Worm (Caenorhabditis elegans) whole organism, young adult: ENCODE results near the gene T28A11.2.

Experiments
- B0019.2 ChIP-seq: fragments of 200-800 bp; sonication (Bioruptor generic); conservative IDR thresholded peaks from 2 replicates; pipeline ENCODE4 v1.3.6; 2022; ENCODE audit warnings: missing genetic modification reagents, missing genetic modification characterization, missing compliant biosample characterization
- C06A6.2 ChIP-seq: fragments of 200-800 bp; sonication (Bioruptor generic); conservative IDR thresholded peaks from 2 replicates; pipeline ENCODE4 v1.3.6; 2022; ENCODE audit warnings: missing genetic modification characterization, missing compliant biosample characterization
- F52B5.7 ChIP-seq: sonication (generic microtip); optimal IDR thresholded peaks from 2 replicates; lab custom pipeline; 2016; ENCODE audit warnings: mild to moderate bottlenecking, missing genetic modification characterization, missing compliant biosample characterization
- K11D2.4 ChIP-seq: fragments of 200-800 bp; sonication (Bioruptor generic); IDR thresholded peaks from 2 replicates; pipeline ENCODE4 v1.3.6; 2022; ENCODE audit warnings: missing genetic modification reagents, missing genetic modification characterization, missing compliant biosample characterization
- K12H6.12 ChIP-seq: fragments of 200-800 bp; sonication (Bioruptor generic); optimal IDR thresholded peaks from 2 replicates; lab custom pipeline; 2018; ENCODE audit warnings: mild to moderate bottlenecking, missing genetic modification characterization, missing compliant biosample characterization
- T07F8.4 ChIP-seq: sonication (generic microtip); optimal IDR thresholded peaks from 2 replicates; lab custom pipeline; 2016; ENCODE audit warnings: mild to moderate bottlenecking, missing genetic modification characterization, moderate library complexity, missing compliant biosample characterization
- Y53G8AR.9 ChIP-seq: fragments of 200-800 bp; sonication (Bioruptor generic); conservative IDR thresholded peaks from 2 replicates; pipeline ENCODE4 v1.3.6; 2022; ENCODE audit warnings: missing genetic modification reagents, missing genetic modification characterization, missing compliant biosample characterization
- Y56A3A.18 ChIP-seq: fragments of 200-800 bp; sonication (Bioruptor generic); IDR thresholded peaks from 2 replicates; pipeline ENCODE4 v1.3.6; 2022; ENCODE audit warnings: missing genetic modification reagents, missing genetic modification characterization, missing compliant biosample characterization
- Y67H2A.10 ChIP-seq: fragments of 200-800 bp; sonication (Bioruptor generic); conservative IDR thresholded peaks from 2 replicates; pipeline ENCODE4 v1.3.6; 2022; ENCODE audit warnings: missing genetic modification reagents, missing genetic modification characterization, missing compliant biosample characterization
- aptf-3 ChIP-seq: fragments of 200-800 bp; sonication (Bioruptor generic); IDR thresholded peaks from 2 replicates; pipeline ENCODE4 v1.3.6; 2022; ENCODE audit warnings: missing genetic modification characterization, missing compliant biosample characterization
- attf-6 ChIP-seq: fragments of 200-800 bp; sonication (Bioruptor generic); IDR thresholded peaks from 2 replicates; pipeline ENCODE4 v1.3.6; 2022; ENCODE audit warnings: missing genetic modification reagents, missing genetic modification characterization, missing compliant biosample characterization
- bed-1 ChIP-seq: fragments of 200-800 bp; sonication (Bioruptor generic); IDR thresholded peaks from 2 replicates; pipeline ENCODE4 v1.3.6; 2022; ENCODE audit warnings: missing genetic modification reagents, missing genetic modification characterization, missing compliant biosample characterization
- ceh-79 ChIP-seq: sonication (generic microtip); optimal IDR thresholded peaks from 2 replicates; lab custom pipeline; 2017; ENCODE audit warnings: mild to moderate bottlenecking, missing genetic modification characterization, missing compliant biosample characterization
- die-1 ChIP-seq: sonication (generic microtip); optimal IDR thresholded peaks from 2 replicates; lab custom pipeline; 2016; ENCODE audit warnings: missing genotype, mild to moderate bottlenecking, missing genetic modification characterization, missing compliant biosample characterization
- egl-44 ChIP-seq: fragments of 200-800 bp; sonication (Bioruptor generic); IDR thresholded peaks from 2 replicates; pipeline ENCODE4 v1.3.6; 2022; ENCODE audit warnings: missing genetic modification reagents, missing genetic modification characterization, missing compliant biosample characterization
- ets-4 ChIP-seq: fragments of 200-800 bp; sonication (Bioruptor generic); optimal IDR thresholded peaks from 2 replicates; lab custom pipeline; 2018; ENCODE audit warnings: mild to moderate bottlenecking, missing genetic modification characterization, missing compliant biosample characterization
- him-1 ChIP-seq: sonication (generic microtip); optimal IDR thresholded peaks from 2 replicates; lab custom pipeline; 2016; ENCODE audit warnings: missing genotype, missing genetic modification reagents, missing genetic modification characterization, missing compliant biosample characterization
- hmg-1.2 ChIP-seq: fragments of 200-800 bp; sonication (Bioruptor generic); IDR thresholded peaks from 2 replicates; pipeline ENCODE4 v1.3.6; 2022; ENCODE audit warnings: missing genetic modification reagents, missing genetic modification characterization, missing compliant biosample characterization
- hsf-1 ChIP-seq: fragments of 200-800 bp; sonication (Bioruptor generic); IDR thresholded peaks from 2 replicates; pipeline ENCODE4 v1.3.6; 2022; ENCODE audit warnings: missing genetic modification reagents, missing genetic modification characterization, missing compliant biosample characterization
- let-526 ChIP-seq: fragments of 200-800 bp; sonication (Bioruptor generic); IDR thresholded peaks from 2 replicates; pipeline ENCODE4 v1.3.6; 2022; ENCODE audit warnings: missing genetic modification reagents, missing genetic modification characterization, missing compliant biosample characterization
- lin-54 ChIP-seq: fragments of 200-800 bp; sonication (Bioruptor generic); optimal IDR thresholded peaks from 2 replicates; lab custom pipeline; 2018; ENCODE audit warnings: mild to moderate bottlenecking, missing genetic modification characterization, missing compliant biosample characterization
- lir-1 ChIP-seq: fragments of 200-800 bp; sonication (Bioruptor generic); conservative IDR thresholded peaks from 2 replicates; pipeline ENCODE4 v1.3.6; 2022; ENCODE audit warnings: missing genetic modification reagents, missing genetic modification characterization, missing compliant biosample characterization
- lsy-27 ChIP-seq: sonication (generic microtip); optimal IDR thresholded peaks from 2 replicates; lab custom pipeline; 2017; ENCODE audit warnings: missing genetic modification characterization, mild to moderate bottlenecking, missing compliant biosample characterization, antibody characterized with exemption, missing genotype, borderline replicate concordance; ENCODE audit not compliant: insufficient read depth
- madf-3 ChIP-seq: fragments of 200-800 bp; sonication (Bioruptor generic); IDR thresholded peaks from 2 replicates; pipeline ENCODE4 v1.3.6; 2022; ENCODE audit warnings: missing genetic modification reagents, missing genetic modification characterization, missing compliant biosample characterization
- nfya-2 ChIP-seq: fragments of 200-800 bp; sonication (Bioruptor generic); IDR thresholded peaks from 2 replicates; pipeline ENCODE4 v1.3.6; 2022; ENCODE audit warnings: missing genetic modification reagents, missing genetic modification characterization, missing compliant biosample characterization
- nfyb-1 ChIP-seq: fragments of 200-800 bp; sonication (Bioruptor generic); IDR thresholded peaks from 2 replicates; pipeline ENCODE4 v1.3.6; 2022; ENCODE audit warnings: missing genetic modification reagents, missing genetic modification characterization, missing compliant biosample characterization
- nhr-179 ChIP-seq: sonication (generic microtip); optimal IDR thresholded peaks from 2 replicates; lab custom pipeline; 2016; ENCODE audit warnings: mild to moderate bottlenecking, missing genetic modification characterization, missing compliant biosample characterization
- pha-4 ChIP-seq: fragments of 150-350 bp; sonication (generic microtip); optimal IDR thresholded peaks from 2 replicates; lab custom pipeline; 2014; ENCODE audit warnings: missing biosample characterization, missing genetic modification reagents, missing genetic modification characterization
- rec-8 ChIP-seq, 2 experiments: sonication (generic microtip); optimal IDR thresholded peaks; 2 replicates each; lab custom pipeline; 2016; ENCODE audit warnings: mild to moderate bottlenecking in 2 of 2, missing genetic modification characterization in 2 of 2, missing genetic modification reagents in 2 of 2, missing genotype in 2 of 2, missing biosample characterization in 1 of 2, missing compliant biosample characterization in 1 of 2, moderate library complexity in 1 of 2
- repo-1 ChIP-seq: sonication (generic microtip); optimal IDR thresholded peaks from 2 replicates; lab custom pipeline; 2017; ENCODE audit warnings: mild to moderate bottlenecking, missing genetic modification characterization, missing compliant biosample characterization
- sptf-2 ChIP-seq: fragments of 200-800 bp; sonication (Bioruptor generic); optimal IDR thresholded peaks from 2 replicates; lab custom pipeline; 2018; ENCODE audit warnings: mild to moderate bottlenecking, missing genetic modification characterization, missing compliant biosample characterization
- tbp1 ChIP-seq: fragments of 200-800 bp; sonication (Bioruptor generic); optimal IDR thresholded peaks from 2 replicates; lab custom pipeline; 2018; ENCODE audit warnings: mild to moderate bottlenecking, missing genetic modification characterization, missing compliant biosample characterization
- zim-3 ChIP-seq: sonication (generic microtip); optimal IDR thresholded peaks from 2 replicates; lab custom pipeline; 2017; ENCODE audit warnings: mild to moderate bottlenecking, missing genetic modification characterization, moderate library complexity, missing compliant biosample characterization
- ztf-22 ChIP-seq: fragments of 200-800 bp; sonication (Bioruptor generic); optimal IDR thresholded peaks from 2 replicates; lab custom pipeline; 2018; ENCODE audit warnings: mild to moderate bottlenecking, missing genetic modification characterization, moderate library complexity, missing compliant biosample characterization

T28A11.2 gene

DNA sequence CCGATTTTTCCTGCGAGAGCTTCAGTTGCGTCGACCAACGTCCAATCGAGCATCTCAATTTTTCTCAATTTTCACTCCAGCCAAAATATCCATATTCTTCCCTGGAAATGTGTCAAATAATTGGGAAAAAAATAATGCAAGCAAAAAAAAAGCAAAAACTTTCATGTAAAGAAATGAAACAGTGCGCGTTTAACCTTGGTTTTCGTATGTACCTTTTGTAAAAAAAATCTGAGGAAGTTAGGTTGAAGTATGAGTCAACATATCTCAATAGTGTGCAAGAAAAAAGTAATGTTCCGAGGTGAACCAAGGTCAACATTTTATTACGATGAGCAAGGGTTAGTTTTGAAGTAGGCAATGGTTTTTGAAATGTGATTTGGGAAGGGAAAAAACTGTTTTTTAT lies 30.0 kb upstream of the T28A11.2 start, which contains the start of gene T28A11.13:
TSS of gene T28A11.13 (minus strand) at position 101 of the 400 bp plus-strand sequence.
- TF ChIP-seq Y56A3A.18 (no peak), K11D2.4 (no peak), nfya-2 (no peak), aptf-3 (GFP tag; lab: Robert Waterston, UW) (no peak), hsf-1 (no peak), pha-4 (tag; lab: Kevin White, UChicago) (no peak), ets-4 (GFP tag; lab: Kevin White, UChicago) (no peak), bed-1 (GFP tag; lab: Robert Waterston, UW) (no peak)

ce11 chrV:3256051-3256450 lies 24.1 kb upstream of the T28A11.2 start, which contains the start of gene srt-63:
srt-63 (minus strand) TSS chrV:3256151.
- TF ChIP-seq repo-1, result no peak
- no peak for TF ChIP-seq madf-3 (GFP tag; lab: Robert Waterston, UW)
- no peak for TF ChIP-seq K12H6.12
- no peak for TF ChIP-seq nhr-179 (tag; lab: Kevin White, UChicago)

DNA sequence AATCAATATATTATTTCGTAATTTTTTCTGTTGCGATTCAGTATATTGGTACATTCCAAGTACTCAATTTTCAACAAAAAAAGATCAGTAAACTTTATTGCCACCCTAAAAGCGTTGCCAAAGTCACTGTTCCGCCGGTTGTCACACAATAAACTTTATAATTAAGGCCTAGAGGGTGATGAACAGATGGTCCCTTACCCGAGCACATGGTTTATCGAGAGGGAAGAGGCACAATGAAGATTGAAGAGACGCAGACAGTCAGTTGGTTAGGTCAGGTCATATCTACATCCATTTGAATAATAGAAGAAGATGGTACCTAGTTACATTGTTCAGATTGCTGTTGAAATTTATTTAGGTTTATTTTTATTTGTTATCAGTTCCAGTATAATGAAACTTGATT lies 23.4 kb upstream of the T28A11.2 start:
- no peak for TF ChIP-seq K11D2.4
- peak; percentile 50; the same call in 1 of the 2 replicates for TF ChIP-seq hmg-1.2 (GFP tag; lab: Robert Waterston, UW)
- TF ChIP-seq lsy-27 (tag; lab: Kevin White, UChicago), result no peak
- TF ChIP-seq him-1, result no peak
- TF ChIP-seq ceh-79 (tag; lab: Kevin White, UChicago), result no peak
- TF ChIP-seq sptf-2 (GFP tag; lab: Kevin White, UChicago), result no peak

DNA sequence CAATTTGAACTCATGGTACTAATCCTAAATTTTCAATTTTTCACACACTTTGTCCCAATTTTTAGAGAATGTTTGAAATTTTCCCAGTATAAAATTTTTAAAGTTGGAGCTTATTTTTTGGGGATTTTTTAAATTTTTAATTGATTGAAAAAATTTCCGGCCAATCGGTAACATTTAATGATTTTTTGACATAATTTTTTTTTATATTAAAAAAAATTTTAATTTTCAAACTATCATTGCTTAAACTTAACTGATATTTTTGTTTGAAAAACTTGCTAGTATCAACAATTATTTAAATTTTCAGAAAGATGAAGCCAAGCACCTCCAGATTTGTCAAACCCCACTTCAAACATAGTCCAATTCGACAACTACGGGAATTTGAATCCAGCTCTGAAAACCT lies 22.9 kb upstream of the T28A11.2 start, which contains the start of gene T28A11.22:
TSS of gene T28A11.22 (plus strand) at position 301 of the 400 bp plus-strand sequence.
- TF ChIP-seq B0019.2 (GFP tag; lab: Robert Waterston, UW), result no peak
- no peak for TF ChIP-seq nfyb-1 (GFP tag; lab: Robert Waterston, UW)
- no peak for TF ChIP-seq Y67H2A.10 (GFP tag; lab: Robert Waterston, UW)
- no peak for TF ChIP-seq rec-8 (tag; optimal IDR thresholded peaks at IDR 0.05; lab: Kevin White, UChicago)
- no peak for TF ChIP-seq lin-54 (GFP tag; lab: Kevin White, UChicago)
- TF ChIP-seq attf-6, result no peak
- TF ChIP-seq zim-3 (tag; lab: Kevin White, UChicago), result no peak
- no peak for TF ChIP-seq Y53G8AR.9 (GFP tag; lab: Robert Waterston, UW)
- TF ChIP-seq let-526 (GFP tag; lab: Robert Waterston, UW), result no peak
- TF ChIP-seq egl-44 (GFP tag; lab: Robert Waterston, UW), result no peak
- no peak for TF ChIP-seq ztf-22 (GFP tag; lab: Kevin White, UChicago)
- no peak for TF ChIP-seq F52B5.7 (tag; lab: Kevin White, UChicago)
- no peak for TF ChIP-seq lir-1 (GFP tag; lab: Robert Waterston, UW)
- TF ChIP-seq T07F8.4 (tag; lab: Kevin White, UChicago), result no peak
- no peak for TF ChIP-seq tbp1 (GFP tag; lab: Kevin White, UChicago)
- no peak for TF ChIP-seq C06A6.2
- TF ChIP-seq K12H6.12, result no peak
- TF ChIP-seq die-1 (tag; lab: Kevin White, UChicago), result no peak
